Worm (Caenorhabditis elegans) whole organism, early embryonic: Measurements from ENCODE around the gene tbg-1.

Source experiments
- B0310.2 ChIP-seq: sonication (generic microtip); optimal IDR thresholded peaks from 2 replicates; lab custom pipeline; 2016; ENCODE audit warnings: mild to moderate bottlenecking, missing genetic modification characterization, missing compliant biosample characterization
- F13C5.2 ChIP-seq: sonication (generic microtip); optimal IDR thresholded peaks from 2 replicates; lab custom pipeline; 2017; ENCODE audit warnings: mild to moderate bottlenecking, missing genetic modification characterization, inconsistent platforms, missing compliant biosample characterization
- ama-1 ChIP-seq: fragments of 150-350 bp; optimal IDR thresholded peaks from 2 replicates; lab custom pipeline; 2014
- ceh-36 ChIP-seq: sonication (generic microtip); optimal IDR thresholded peaks from 2 replicates; lab custom pipeline; 2016; ENCODE audit warnings: missing genetic modification characterization, inconsistent platforms, missing compliant biosample characterization
- ets-7 ChIP-seq: sonication (generic microtip); optimal IDR thresholded peaks from 2 replicates; lab custom pipeline; 2016; ENCODE audit warnings: missing genotype, missing genetic modification characterization, missing compliant biosample characterization
- flt-1 ChIP-seq: fragments of 200-800 bp; sonication (Bioruptor generic); IDR thresholded peaks from 2 replicates; pipeline ENCODE4 v1.3.6; 2022; ENCODE audit warnings: missing genetic modification characterization, missing compliant biosample characterization
- hmbx-1 ChIP-seq: sonication (generic microtip); optimal IDR thresholded peaks from 2 replicates; lab custom pipeline; 2016; ENCODE audit warnings: mild to moderate bottlenecking, missing genetic modification characterization, missing compliant biosample characterization
- hmg-4 ChIP-seq: fragments of 200-800 bp; sonication (Bioruptor generic); optimal IDR thresholded peaks from 2 replicates; lab custom pipeline; 2018; ENCODE audit warnings: mild to moderate bottlenecking, missing genetic modification characterization, missing compliant biosample characterization
- pes-1 ChIP-seq: fragments of 200-800 bp; sonication (Bioruptor generic); IDR thresholded peaks from 2 replicates; pipeline ENCODE4 v1.3.6; 2022; ENCODE audit warnings: missing genetic modification reagents, missing genetic modification characterization, missing compliant biosample characterization
- scrt-1 ChIP-seq: fragments of 200-800 bp; sonication (Bioruptor generic); IDR thresholded peaks from 2 replicates; pipeline ENCODE4 v1.3.6; 2022; ENCODE audit warnings: missing genetic modification characterization, missing compliant biosample characterization
- sea-1 ChIP-seq: fragments of 200-800 bp; sonication (Bioruptor generic); conservative IDR thresholded peaks from 2 replicates; pipeline ENCODE4 v1.3.6; 2022; ENCODE audit warnings: missing genetic modification characterization, missing compliant biosample characterization

DNA sequence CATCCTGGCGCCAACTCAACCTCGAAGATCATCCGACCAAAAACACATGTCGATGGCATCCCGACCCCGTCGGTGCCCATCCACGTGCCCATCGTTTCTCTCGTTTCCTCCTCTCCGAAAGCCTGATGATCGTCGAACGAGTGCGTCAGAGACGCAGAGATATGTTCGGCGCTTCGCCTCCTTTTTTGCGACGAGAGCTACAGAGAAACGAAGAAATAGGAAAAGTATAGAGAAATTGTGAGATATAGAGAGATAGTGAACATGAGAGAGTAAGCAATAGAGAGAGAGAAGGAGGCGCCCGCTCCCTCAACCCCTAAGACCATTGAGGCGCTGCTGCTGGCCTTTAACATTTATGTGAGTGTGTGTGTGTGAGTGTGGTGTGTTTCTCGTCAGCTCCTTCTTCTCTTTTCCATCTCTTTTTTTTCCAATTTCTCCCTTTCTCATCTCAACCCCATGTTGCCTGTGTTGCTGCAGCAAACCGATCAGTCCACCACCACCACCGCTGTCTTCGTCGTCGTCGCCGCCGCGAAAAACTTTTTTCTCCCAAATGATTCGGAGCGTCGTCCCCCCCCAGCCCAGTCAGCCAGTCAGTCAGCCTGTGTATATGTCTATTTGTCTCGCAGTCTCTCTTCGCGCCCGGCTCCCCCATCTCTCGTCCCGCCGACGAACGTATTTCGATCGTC lies 9.7 kb downstream of the tbg-1 start, which contains the start of gene hlh-11:
- TF ChIP-seq F13C5.2 (tag; lab: Kevin White, UChicago) (no peak), ama-1 (lab: Kevin White, UChicago) (no peak), ceh-36 (tag; lab: Kevin White, UChicago) (no peak), ets-7 (tag; lab: Kevin White, UChicago) (no peak), flt-1 (GFP tag; lab: Robert Waterston, UW) (no peak), hmg-4 (no peak), hmbx-1 (tag; lab: Kevin White, UChicago) (no peak), pes-1 (GFP tag; lab: Robert Waterston, UW) (no peak), sea-1 (GFP tag; lab: Robert Waterston, UW) (no peak), B0310.2 (no peak), scrt-1 (no peak)
